Worm (Caenorhabditis elegans) whole organism, young adult: ENCODE measurements around the gene ZK673.2.

Source experiments
- F39B2.1 ChIP-seq: fragments of 200-800 bp; sonication (Bioruptor generic); IDR thresholded peaks from 2 replicates; pipeline ENCODE4 v1.3.6; 2022; ENCODE audit warnings: missing genetic modification reagents, missing genetic modification characterization, missing compliant biosample characterization
- egl-18 ChIP-seq: fragments of 200-800 bp; sonication (Bioruptor generic); IDR thresholded peaks from 2 replicates; pipeline ENCODE4 v1.3.6; 2022; ENCODE audit warnings: missing genetic modification reagents, missing genetic modification characterization, missing compliant biosample characterization
- madf-6 ChIP-seq: fragments of 200-800 bp; sonication (Bioruptor generic); IDR thresholded peaks from 2 replicates; pipeline ENCODE4 v1.3.6; 2022; ENCODE audit warnings: missing genetic modification reagents, missing genetic modification characterization, missing compliant biosample characterization
- sea-2 ChIP-seq: fragments of 200-800 bp; sonication (Bioruptor generic); IDR thresholded peaks from 2 replicates; pipeline ENCODE4 v1.3.6; 2022; ENCODE audit warnings: missing genetic modification characterization, missing compliant biosample characterization
- snpc-1.1 ChIP-seq: sonication (generic microtip); optimal IDR thresholded peaks from 2 replicates; lab custom pipeline; 2017; ENCODE audit warnings: missing genetic modification characterization, mild to moderate bottlenecking, missing compliant biosample characterization, antibody characterized with exemption, moderate library complexity, missing genotype, missing genetic modification reagents; ENCODE audit not compliant: insufficient read depth

DNA sequence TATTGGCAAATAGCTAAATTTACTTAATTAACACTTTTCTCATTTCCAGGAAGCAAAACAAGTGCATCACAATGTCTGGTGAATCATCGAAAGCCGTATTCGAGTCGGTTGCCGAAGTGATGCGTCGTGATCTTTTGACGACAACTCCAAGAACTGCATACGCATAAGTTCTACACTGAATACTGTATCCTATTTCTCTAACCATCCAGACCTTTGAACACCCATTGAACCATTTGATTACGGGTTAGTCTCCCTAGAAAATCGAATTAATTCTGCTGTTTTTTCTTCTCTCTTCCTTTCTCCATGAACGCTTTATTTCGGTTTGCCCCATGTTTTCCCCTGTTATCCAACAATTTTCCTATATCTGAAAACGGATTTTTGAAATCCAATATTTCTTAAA, 1.6 kb downstream of the ZK673.2 start, which contains the start of gene lin-56:
- no peak for TF ChIP-seq madf-6 (GFP tag; lab: Robert Waterston, UW)
- no peak for TF ChIP-seq F39B2.1 (GFP tag; lab: Robert Waterston, UW)
- TF ChIP-seq egl-18 (GFP tag; lab: Robert Waterston, UW), result no peak
- no peak for TF ChIP-seq snpc-1.1
- TF ChIP-seq sea-2 (GFP tag; lab: Robert Waterston, UW), result no peak
